Fruit fly (Drosophila melanogaster): ENCODE results near the gene CG14535.

DNA sequence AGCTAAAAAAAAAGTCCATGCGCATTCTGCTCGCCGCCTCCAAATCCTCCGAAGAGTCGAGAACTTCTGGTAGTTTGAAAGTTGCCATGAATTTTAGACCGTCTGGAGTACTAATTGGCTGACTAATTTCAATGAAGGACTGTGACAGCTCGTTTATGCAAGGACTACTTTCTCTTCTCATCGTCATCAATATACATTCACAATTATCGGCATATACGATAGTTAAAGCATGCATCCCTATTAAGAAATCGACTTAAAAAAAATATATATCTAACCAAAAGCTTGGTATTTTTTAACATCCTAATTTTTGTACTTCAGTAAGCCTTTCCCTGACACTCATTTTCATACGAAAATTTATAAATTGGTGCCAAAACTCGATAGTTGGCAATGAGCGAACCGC is 15.1 kb downstream of the CG14535 start, which contains the start of gene CG14537:
- no peak for TF ChIP-seq pan (optimal IDR thresholded peaks at IDR 0.05)
- TF ChIP-seq usp (GFP tag; optimal IDR thresholded peaks at IDR 0.05): no peak
- TF ChIP-seq EcR (GFP tag; optimal IDR thresholded peaks at IDR 0.05): no peak
- no peak for TF ChIP-seq CG8478 (optimal IDR thresholded peaks at IDR 0.05)
